Worm (Caenorhabditis elegans) whole organism, L4/young adult: ENCODE results near the gene flp-9.

Source experiments
- dao-5 ChIP-seq: sonication (generic microtip); optimal IDR thresholded peaks from 2 replicates; lab custom pipeline; 2016; ENCODE audit warnings: missing genotype, missing genetic modification characterization, moderate library complexity, missing compliant biosample characterization
- him-1 ChIP-seq: sonication (generic microtip); optimal IDR thresholded peaks from 2 replicates; lab custom pipeline; 2016; ENCODE audit warnings: missing genotype, missing genetic modification reagents, missing genetic modification characterization, missing compliant biosample characterization

ce11 chrIV:12711644-12712043 is 45.7 kb downstream of the flp-9 start, which contains the start of gene C27D8.3:
- TF ChIP-seq him-1 (no peak), dao-5 (tag; lab: Kevin White, UChicago) (no peak)
